Fruit fly (Drosophila melanogaster) whole organism, embryonic: ENCODE results near the gene PIG-B.
A peak's percentile ranks its signal among the peaks of the same experiment; 100 is the strongest.

ENCODE experiments used
- ATbp ChIP-seq: fragments of 200-800 bp; sonication (Bioruptor generic); optimal IDR thresholded peaks from 2 replicates; lab custom pipeline; 2017; ENCODE audit warnings: missing biosample characterization, mild to moderate bottlenecking, missing genetic modification characterization, missing genetic modification reagents
- Antp ChIP-seq: fragments of 200-800 bp; sonication (Bioruptor generic); optimal IDR thresholded peaks from 3 replicates; lab custom pipeline; 2016; ENCODE audit warnings: missing biosample characterization, missing genetic modification characterization
- Awh ChIP-seq: fragments of 200-800 bp; sonication (Bioruptor generic); IDR thresholded peaks from 2 replicates; pipeline ENCODE4, ENCODE4 v1.3.6; 2022; ENCODE audit warnings: missing biosample characterization, missing genetic modification characterization
- BEAF-32 ChIP-seq: fragments of 200-800 bp; sonication (Bioruptor generic); optimal IDR thresholded peaks from 3 replicates; lab custom pipeline; 2017; ENCODE audit warnings: missing biosample characterization, missing genetic modification characterization, mild to moderate bottlenecking, moderate library complexity, missing genetic modification reagents
- CG10147 ChIP-seq: fragments of 200-800 bp; sonication (Bioruptor generic); optimal IDR thresholded peaks from 2 replicates; lab custom pipeline; 2019; ENCODE audit warnings: missing biosample characterization, mild to moderate bottlenecking, missing genetic modification characterization, moderate library complexity
- CG10979 ChIP-seq: fragments of 200-800 bp; sonication (Bioruptor generic); optimal IDR thresholded peaks from 2 replicates; lab custom pipeline; 2018; ENCODE audit warnings: missing biosample characterization, mild to moderate bottlenecking, missing genetic modification characterization, moderate library complexity
- CG12391 ChIP-seq: fragments of 200-800 bp; sonication (Bioruptor generic); optimal IDR thresholded peaks from 3 replicates; lab custom pipeline; 2018; ENCODE audit warnings: missing biosample characterization, mild to moderate bottlenecking, missing genetic modification characterization, moderate library complexity
- CG12769 ChIP-seq: fragments of 200-800 bp; sonication (Bioruptor generic); optimal IDR thresholded peaks from 2 replicates; lab custom pipeline; 2019; ENCODE audit warnings: missing biosample characterization, mild to moderate bottlenecking, missing genetic modification characterization, moderate library complexity
- CG13424 ChIP-seq: fragments of 200-800 bp; sonication (Bioruptor generic); optimal IDR thresholded peaks from 2 replicates; lab custom pipeline; 2019; ENCODE audit warnings: missing biosample characterization, mild to moderate bottlenecking, missing genetic modification characterization, moderate library complexity
- CG14667 ChIP-seq: fragments of 200-800 bp; sonication (Bioruptor generic); IDR thresholded peaks from 2 replicates; pipeline ENCODE4 v1.3.6; 2022; ENCODE audit warnings: missing biosample characterization, missing genetic modification characterization
- CG14965 ChIP-seq: fragments of 200-800 bp; sonication (Bioruptor generic); optimal IDR thresholded peaks from 2 replicates; lab custom pipeline; 2016; ENCODE audit warnings: missing biosample characterization, missing genetic modification characterization, borderline replicate concordance
- CG1529 ChIP-seq: fragments of 200-800 bp; sonication (Bioruptor generic); optimal IDR thresholded peaks from 3 replicates; lab custom pipeline; 2018; ENCODE audit warnings: missing biosample characterization, missing genetic modification characterization
- CG1603 ChIP-seq: fragments of 200-800 bp; sonication (Bioruptor generic); optimal IDR thresholded peaks from 2 replicates; lab custom pipeline; 2019; ENCODE audit warnings: missing biosample characterization, mild to moderate bottlenecking, missing genetic modification characterization, moderate library complexity
- CG17829 ChIP-seq: fragments of 200-800 bp; optimal IDR thresholded peaks from 2 replicates; lab custom pipeline; 2019; ENCODE audit warnings: missing biosample characterization, mild to moderate bottlenecking, missing genetic modification characterization, moderate library complexity
- CG1792 ChIP-seq: fragments of 200-800 bp; sonication (Bioruptor generic); optimal IDR thresholded peaks from 2 replicates; lab custom pipeline; 2016; ENCODE audit warnings: missing biosample characterization, missing genetic modification characterization
- CG2712 ChIP-seq: fragments of 200-800 bp; optimal IDR thresholded peaks from 3 replicates; lab custom pipeline; 2019; ENCODE audit warnings: missing biosample characterization, mild to moderate bottlenecking, missing genetic modification characterization, moderate library complexity
- CG2875 ChIP-seq: fragments of 200-800 bp; sonication (Bioruptor generic); optimal IDR thresholded peaks from 2 replicates; lab custom pipeline; 2017; ENCODE audit warnings: missing biosample characterization, mild to moderate bottlenecking, missing genetic modification characterization, missing genetic modification reagents
- CG30403 ChIP-seq: fragments of 200-800 bp; sonication (Bioruptor generic); optimal IDR thresholded peaks from 3 replicates; lab custom pipeline; 2016; ENCODE audit warnings: missing biosample characterization, missing genetic modification characterization
- CG31441 ChIP-seq: fragments of 200-800 bp; sonication (Bioruptor generic); IDR thresholded peaks from 2 replicates; pipeline ENCODE4 v1.3.6; 2022; ENCODE audit warnings: missing biosample characterization, missing genetic modification characterization
- CG32532 ChIP-seq: fragments of 200-800 bp; sonication (Bioruptor generic); IDR thresholded peaks from 2 replicates; pipeline ENCODE4 v1.3.6; 2022; ENCODE audit warnings: missing biosample characterization, missing genetic modification characterization
- CG4854 ChIP-seq: fragments of 200-800 bp; sonication (Bioruptor generic); optimal IDR thresholded peaks from 2 replicates; lab custom pipeline; 2016; ENCODE audit warnings: missing biosample characterization, missing genetic modification characterization, inconsistent platforms
- CG5245 ChIP-seq: fragments of 200-800 bp; sonication (Bioruptor generic); optimal IDR thresholded peaks from 3 replicates; lab custom pipeline; 2016; ENCODE audit warnings: missing biosample characterization, missing genetic modification characterization
- CG6254 ChIP-seq: fragments of 200-800 bp; sonication (Bioruptor generic); optimal IDR thresholded peaks from 3 replicates; lab custom pipeline; 2017; ENCODE audit warnings: mild to moderate bottlenecking, missing biosample characterization, missing genetic modification reagents, missing genetic modification characterization
- CG8924 ChIP-seq: fragments of 200-800 bp; optimal IDR thresholded peaks from 3 replicates; lab custom pipeline; 2019; ENCODE audit warnings: missing biosample characterization, mild to moderate bottlenecking, missing genetic modification characterization, moderate library complexity
- CHES-1-like ChIP-seq: fragments of 200-800 bp; sonication (Bioruptor generic); optimal IDR thresholded peaks from 2 replicates; lab custom pipeline; 2016; ENCODE audit warnings: missing biosample characterization, missing genetic modification characterization
- Hmx ChIP-seq: fragments of 200-800 bp; sonication (Bioruptor generic); optimal IDR thresholded peaks from 2 replicates; lab custom pipeline; 2016; ENCODE audit warnings: missing biosample characterization, missing genetic modification characterization
- Hsf ChIP-seq: fragments of 200-800 bp; sonication (Bioruptor generic); optimal IDR thresholded peaks from 3 replicates; lab custom pipeline; 2016; ENCODE audit warnings: missing biosample characterization, missing genetic modification characterization
- Lim3 ChIP-seq: fragments of 200-800 bp; sonication (Bioruptor generic); IDR thresholded peaks from 2 replicates; pipeline ENCODE4 v1.3.6; 2022; ENCODE audit warnings: missing biosample characterization, missing genetic modification characterization
- Mrtf ChIP-seq: fragments of 200-800 bp; sonication (Bioruptor generic); IDR thresholded peaks from 3 replicates; pipeline ENCODE4 v1.3.6; 2022; ENCODE audit warnings: missing biosample characterization, missing genetic modification characterization
- Neu2 ChIP-seq: fragments of 200-800 bp; sonication (Bioruptor generic); optimal IDR thresholded peaks from 3 replicates; lab custom pipeline; 2016; ENCODE audit warnings: missing biosample characterization, missing genetic modification characterization, borderline replicate concordance
- Sox102F ChIP-seq: fragments of 200-800 bp; sonication (Bioruptor generic); optimal IDR thresholded peaks from 2 replicates; lab custom pipeline; 2018; ENCODE audit warnings: missing biosample characterization, mild to moderate bottlenecking, missing genetic modification characterization, moderate library complexity
- Xbp1 ChIP-seq: fragments of 200-800 bp; sonication (Bioruptor generic); optimal IDR thresholded peaks from 3 replicates; lab custom pipeline; 2016; ENCODE audit warnings: missing biosample characterization, mild to moderate bottlenecking, missing genetic modification characterization
- cad ChIP-seq: fragments of >200 bp; optimal IDR thresholded peaks from 2 replicates; lab custom pipeline; 2017; ENCODE audit warnings: missing biosample characterization, missing genetic modification characterization
- dysf ChIP-seq: fragments of 200-800 bp; sonication (Bioruptor generic); IDR thresholded peaks from 3 replicates; pipeline ENCODE4 v1.3.6; 2022; ENCODE audit warnings: missing biosample characterization, missing genetic modification characterization
- eve ChIP-seq, 2 experiments: fragments of >200 bp; optimal IDR thresholded peaks; 2 replicates each; lab custom pipeline; 2017; ENCODE audit warnings: missing biosample characterization in 2 of 2, missing genetic modification characterization in 2 of 2
- ewg ChIP-seq: fragments of 200-800 bp; sonication (Bioruptor generic); optimal IDR thresholded peaks from 3 replicates; lab custom pipeline; 2017; ENCODE audit warnings: mild to moderate bottlenecking, missing biosample characterization, missing genetic modification reagents, missing genetic modification characterization
- inv ChIP-seq: fragments of 200-800 bp; sonication (Bioruptor generic); IDR thresholded peaks from 2 replicates; pipeline ENCODE4 v1.3.6; 2022; ENCODE audit warnings: missing biosample characterization, missing genetic modification characterization; ENCODE audit not compliant: partially characterized antibody
- lilli ChIP-seq: fragments of 200-800 bp; sonication (Bioruptor generic); optimal IDR thresholded peaks from 3 replicates; lab custom pipeline; 2016; ENCODE audit warnings: missing biosample characterization, missing genetic modification characterization
- lola ChIP-seq, 3 experiments: fragments of >200 bp in 2 of 3; fragments of 200-800 bp in 1 of 3; sonication (Bioruptor generic) in 1 of 3; optimal IDR thresholded peaks; 2 replicates each; lab custom pipeline; 2017 to 2019; ENCODE audit warnings: missing biosample characterization in 3 of 3, missing genetic modification characterization in 3 of 3, mild to moderate bottlenecking in 1 of 3, moderate library complexity in 1 of 3
- org-1 ChIP-seq: fragments of 200-800 bp; sonication (Bioruptor generic); optimal IDR thresholded peaks from 2 replicates; lab custom pipeline; 2017; ENCODE audit warnings: missing biosample characterization, missing genetic modification characterization
- pan ChIP-seq, 4 experiments: fragments of >200 bp in 3 of 4; fragments of 200-800 bp in 1 of 4; sonication (Bioruptor generic) in 1 of 4; optimal IDR thresholded peaks in 3 of 4; IDR thresholded peaks in 1 of 4; 2 replicates each; pipeline versions ENCODE4 v1.3.6 to Lab custom; 2017 to 2022; ENCODE audit warnings: missing biosample characterization in 2 of 4, missing genetic modification characterization in 2 of 4, mixed read lengths in 1 of 4
- pfk ChIP-seq: fragments of 200-800 bp; sonication (Bioruptor generic); optimal IDR thresholded peaks from 2 replicates; lab custom pipeline; 2018; ENCODE audit warnings: missing biosample characterization, mild to moderate bottlenecking, missing genetic modification characterization, moderate library complexity
- phol ChIP-seq: fragments of 200-800 bp; sonication (Bioruptor generic); optimal IDR thresholded peaks from 3 replicates; lab custom pipeline; 2018; ENCODE audit warnings: missing biosample characterization, mild to moderate bottlenecking, missing genetic modification characterization, moderate library complexity
- row ChIP-seq: fragments of 200-800 bp; sonication (Bioruptor generic); IDR thresholded peaks from 3 replicates; pipeline ENCODE4 v1.3.6; 2022; ENCODE audit warnings: missing biosample characterization, missing genetic modification characterization
- slbo ChIP-seq: fragments of 200-800 bp; sonication (Bioruptor generic); IDR thresholded peaks from 2 replicates; pipeline ENCODE4 v1.3.6; 2022; ENCODE audit warnings: missing biosample characterization, missing genetic modification characterization
- ssp ChIP-seq: fragments of 200-800 bp; sonication (Bioruptor generic); IDR thresholded peaks from 2 replicates; pipeline ENCODE4 v1.3.6; 2022; ENCODE audit warnings: missing biosample characterization, missing genetic modification characterization
- toy ChIP-seq: fragments of 200-800 bp; sonication (Bioruptor generic); IDR thresholded peaks from 2 replicates; pipeline ENCODE4 v1.3.6; 2022; ENCODE audit warnings: missing biosample characterization, missing genetic modification characterization
- unpg ChIP-seq: fragments of 200-800 bp; sonication (Bioruptor generic); optimal IDR thresholded peaks from 3 replicates; lab custom pipeline; 2018; ENCODE audit warnings: missing biosample characterization, mild to moderate bottlenecking, missing genetic modification characterization, moderate library complexity
- zf30C ChIP-seq: fragments of 200-800 bp; sonication (Bioruptor generic); optimal IDR thresholded peaks from 3 replicates; lab custom pipeline; 2018; ENCODE audit warnings: missing biosample characterization, mild to moderate bottlenecking, missing genetic modification characterization

PIG-B gene

dm6 chr3L:3851847-3852246, 40.8 kb downstream of the PIG-B start (continued):
- TF ChIP-seq Mrtf (GFP tag; lab: Robert Waterston, UW) (no peak), pfk (no peak), pan (optimal IDR thresholded peaks at IDR 0.05; lab: Kevin White, UChicago) (no peak), pan (GFP tag; optimal IDR thresholded peaks at IDR 0.05 in 1 of 2, IDR thresholded peaks at IDR 0.05 in 1 of 2) (peak in 1 of 2 experiments; percentile 40), Lim3 (GFP tag; lab: Robert Waterston, UW) (no peak), lilli (GFP tag; lab: Kevin White, UChicago) (peak; percentile 37), Sox102F (GFP tag; lab: Kevin White, UChicago) (peak; percentile 57), Hmx (GFP tag; lab: Kevin White, UChicago) (no peak), toy (GFP tag; lab: Robert Waterston, UW) (peak; percentile 42; the same call in 1 of the 2 replicates), inv (no peak), Awh (peak; percentile 80), CG6254 (GFP tag; lab: Kevin White, UChicago) (peak; percentile 42), CG4854 (GFP tag; lab: Kevin White, UChicago) (no peak), ssp (peak; percentile 39), BEAF-32 (GFP tag; lab: Kevin White, UChicago) (no peak), row (GFP tag; lab: Robert Waterston, UW) (peak; percentile 46; the same call in 2 of the 3 replicates), slbo (GFP tag; lab: Robert Waterston, UW) (peak; percentile 74), CG14667 (GFP tag; lab: Robert Waterston, UW) (peak; percentile 33; the same call in 1 of the 2 replicates), CG14965 (GFP tag; lab: Kevin White, UChicago) (no peak), Neu2 (GFP tag; lab: Kevin White, UChicago) (no peak), Antp (GFP tag; lab: Kevin White, UChicago) (no peak), CHES-1-like (GFP tag; lab: Kevin White, UChicago) (peak; percentile 7), CG32532 (GFP tag; lab: Robert Waterston, UW) (peak; percentile 28; the same call in 1 of the 2 replicates), ewg (peak; percentile 31), Hsf (peak; percentile 12), CG12391 (tag; lab: Kevin White, UChicago) (peak; percentile 55), CG10979 (tag; lab: Kevin White, UChicago) (peak; percentile 64), org-1 (GFP tag; lab: Kevin White, UChicago) (no peak), CG8924 (tag; lab: Kevin White, UChicago) (peak; percentile 26), CG1529 (peak; percentile 16), CG31441 (GFP tag; lab: Robert Waterston, UW) (peak; percentile 52), unpg (GFP tag; lab: Kevin White, UChicago) (peak; percentile 51), CG2712 (tag; lab: Kevin White, UChicago) (peak; percentile 74), CG13424 (tag; lab: Kevin White, UChicago) (peak; percentile 23), zf30C (peak; percentile 15), CG12769 (peak; percentile 53), CG30403 (GFP tag; lab: Kevin White, UChicago) (peak; percentile 26), eve (GFP tag; optimal IDR thresholded peaks at IDR 0.05; lab: Kevin White, UChicago) (peak in 1 of 2 experiments; percentile 80), CG10147 (GFP tag; lab: Kevin White, UChicago) (peak; percentile 29), CG1603 (tag; lab: Kevin White, UChicago) (peak; percentile 70), ATbp (GFP tag; lab: Kevin White, UChicago) (peak; percentile 18), lola (GFP tag; optimal IDR thresholded peaks at IDR 0.05; lab: Kevin White, UChicago) (peak in 1 of 3 experiments; percentile 59), CG2875 (GFP tag; lab: Kevin White, UChicago) (peak; percentile 9), Xbp1 (GFP tag; lab: Kevin White, UChicago) (peak; percentile 45), CG5245 (GFP tag; lab: Kevin White, UChicago) (peak; percentile 18), CG17829 (tag; lab: Kevin White, UChicago) (peak; percentile 44), dysf (GFP tag; lab: Robert Waterston, UW) (0 out of 3 replicates have a peak, but pooled peaks have one; percentile 25), CG1792 (GFP tag; lab: Kevin White, UChicago) (peak; percentile 7), cad (GFP tag; lab: Kevin White, UChicago) (no peak), phol (tag; lab: Kevin White, UChicago) (peak; percentile 52)
